Worm (Caenorhabditis elegans) whole organism, L1 larva: ENCODE data around the gene sucl-1.

Experiments
- C16A3.4 ChIP-seq: fragments of 150-350 bp; optimal IDR thresholded peaks from 2 replicates; lab custom pipeline; 2014; ENCODE audit warnings: missing biosample characterization, missing genetic modification characterization
- C34B4.2 ChIP-seq: sonication (generic microtip); optimal IDR thresholded peaks from 2 replicates; lab custom pipeline; 2017; ENCODE audit warnings: mild to moderate bottlenecking, missing genetic modification characterization, missing compliant biosample characterization
- Y116A8C.19 ChIP-seq: sonication (generic microtip); optimal IDR thresholded peaks from 2 replicates; lab custom pipeline; 2016; ENCODE audit warnings: missing compliant biosample characterization, missing genetic modification characterization, borderline replicate concordance
- aha-1 ChIP-seq: fragments of 150-350 bp; optimal IDR thresholded peaks from 2 replicates; lab custom pipeline; 2014; ENCODE audit warnings: missing biosample characterization, missing genetic modification characterization
- aly-2 ChIP-seq: fragments of 150-350 bp; optimal IDR thresholded peaks from 2 replicates; lab custom pipeline; 2014; ENCODE audit warnings: missing biosample characterization, missing genetic modification characterization
- blmp-1 ChIP-seq: fragments of 150-350 bp; optimal IDR thresholded peaks from 2 replicates; lab custom pipeline; 2014; ENCODE audit warnings: missing biosample characterization, missing genetic modification characterization
- ceh-8 ChIP-seq: fragments of 200-800 bp; sonication (Bioruptor generic); optimal IDR thresholded peaks from 2 replicates; lab custom pipeline; 2018; ENCODE audit warnings: mild to moderate bottlenecking, missing genetic modification characterization, moderate library complexity, missing compliant biosample characterization
- ceh-88 ChIP-seq: fragments of 200-800 bp; sonication (Bioruptor generic); IDR thresholded peaks from 2 replicates; pipeline ENCODE4 v1.3.6; 2022; ENCODE audit warnings: missing genetic modification characterization, missing compliant biosample characterization
- ces-1 ChIP-seq: fragments of 150-350 bp; optimal IDR thresholded peaks from 2 replicates; lab custom pipeline; 2014; ENCODE audit warnings: missing biosample characterization, missing genetic modification reagents, missing genetic modification characterization
- dpl-1 ChIP-seq, 3 experiments: fragments of 150-350 bp in 2 of 3; sonication (generic microtip) in 1 of 3; optimal IDR thresholded peaks; 2 replicates each; lab custom pipeline; 2014 to 2017; ENCODE audit warnings: missing biosample characterization in 3 of 3, missing genetic modification characterization in 3 of 3, missing genetic modification reagents in 3 of 3
- efl-1 ChIP-seq, 4 experiments: fragments of 150-350 bp; optimal IDR thresholded peaks in 3 of 4; peaks in 1 of 4; 1 replicate in 1 of 4; 2 replicates in 3 of 4; lab custom pipeline; 2014; ENCODE audit warnings: missing biosample characterization in 2 of 4, missing genetic modification characterization in 2 of 4, missing genetic modification reagents in 2 of 4
- egl-13 ChIP-seq: sonication (generic microtip); optimal IDR thresholded peaks from 2 replicates; lab custom pipeline; 2016; ENCODE audit warnings: missing genotype, missing genetic modification reagents, missing genetic modification characterization, missing compliant biosample characterization
- elt-2 ChIP-seq: sonication (generic microtip); optimal IDR thresholded peaks from 2 replicates; lab custom pipeline; 2016; ENCODE audit warnings: missing genetic modification characterization, mild to moderate bottlenecking, inconsistent platforms, missing compliant biosample characterization, missing genetic modification reagents
- elt-3 ChIP-seq, 6 experiments: fragments of 150-350 bp in 1 of 6; sonication (generic microtip); optimal IDR thresholded peaks; 2 replicates each; lab custom pipeline; 2017 to 2018; ENCODE audit warnings: missing biosample characterization in 6 of 6, missing genetic modification characterization in 6 of 6, inconsistent platforms in 1 of 6
- fkh-10 ChIP-seq: sonication (generic microtip); optimal IDR thresholded peaks from 2 replicates; lab custom pipeline; 2017; ENCODE audit warnings: missing biosample characterization, missing genetic modification reagents, missing genetic modification characterization
- grh-1 ChIP-seq: fragments of 200-800 bp; sonication (Bioruptor generic); IDR thresholded peaks from 2 replicates; pipeline ENCODE4 v1.3.6; 2022; ENCODE audit warnings: missing genetic modification reagents, missing genetic modification characterization, missing compliant biosample characterization
- hpl-2 ChIP-seq: fragments of 150-350 bp; optimal IDR thresholded peaks from 2 replicates; lab custom pipeline; 2014; ENCODE audit warnings: missing biosample characterization, missing genetic modification reagents, missing genetic modification characterization
- irx-1 ChIP-seq: sonication (generic microtip); optimal IDR thresholded peaks from 2 replicates; lab custom pipeline; 2016; ENCODE audit warnings: missing genetic modification characterization, missing compliant biosample characterization
- lin-13 ChIP-seq: fragments of 150-350 bp; optimal IDR thresholded peaks from 2 replicates; lab custom pipeline; 2014; ENCODE audit warnings: missing biosample characterization, missing genetic modification reagents, missing genetic modification characterization
- lin-35 ChIP-seq, 2 experiments: fragments of 150-350 bp; optimal IDR thresholded peaks; 2 replicates each; lab custom pipeline; 2014; ENCODE audit warnings: missing biosample characterization in 2 of 2, missing genetic modification characterization in 2 of 2, missing genetic modification reagents in 2 of 2
- lin-39 ChIP-seq: fragments of 150-350 bp; optimal IDR thresholded peaks from 2 replicates; lab custom pipeline; 2014; ENCODE audit warnings: missing biosample characterization, missing genetic modification reagents, missing genetic modification characterization
- lir-3 ChIP-seq: sonication (generic microtip); optimal IDR thresholded peaks from 2 replicates; lab custom pipeline; 2016; ENCODE audit warnings: mild to moderate bottlenecking, missing genetic modification characterization, moderate library complexity, missing compliant biosample characterization; ENCODE audit not compliant: poor library complexity
- mab-9 ChIP-seq: fragments of 200-800 bp; sonication (Bioruptor generic); IDR thresholded peaks from 2 replicates; pipeline ENCODE4 v1.3.6; 2022; ENCODE audit warnings: missing genetic modification reagents, missing genetic modification characterization, missing compliant biosample characterization
- mdl-1 ChIP-seq, 2 experiments: fragments of 150-350 bp; optimal IDR thresholded peaks; 2 replicates each; lab custom pipeline; 2014 to 2017; ENCODE audit warnings: missing biosample characterization in 2 of 2, missing genetic modification characterization in 2 of 2, inconsistent platforms in 1 of 2
- mep-1 ChIP-seq: fragments of 150-350 bp; optimal IDR thresholded peaks from 2 replicates; lab custom pipeline; 2014; ENCODE audit warnings: missing biosample characterization, missing genetic modification characterization
- nhr-12 ChIP-seq: sonication (generic microtip); optimal IDR thresholded peaks from 2 replicates; lab custom pipeline; 2017; ENCODE audit warnings: missing biosample characterization, missing genetic modification characterization
- nhr-20 ChIP-seq: sonication (generic microtip); optimal IDR thresholded peaks from 2 replicates; lab custom pipeline; 2016; ENCODE audit warnings: mild to moderate bottlenecking, missing genetic modification characterization, missing compliant biosample characterization
- nhr-28 ChIP-seq: fragments of 150-350 bp; optimal IDR thresholded peaks from 2 replicates; lab custom pipeline; 2014; ENCODE audit warnings: missing biosample characterization, missing genetic modification characterization
- nhr-47 ChIP-seq: sonication (generic microtip); optimal IDR thresholded peaks from 2 replicates; lab custom pipeline; 2016; ENCODE audit warnings: mild to moderate bottlenecking, missing genetic modification characterization, moderate library complexity, missing compliant biosample characterization
- nhr-85 ChIP-seq: sonication (generic microtip); peaks from one replicate; lab custom pipeline; 2016; ENCODE audit warnings: missing genetic modification characterization, inconsistent platforms, missing compliant biosample characterization
- pag-3 ChIP-seq: sonication (generic microtip); optimal IDR thresholded peaks from 2 replicates; lab custom pipeline; 2017; ENCODE audit warnings: missing genetic modification characterization, mild to moderate bottlenecking, missing compliant biosample characterization, antibody characterized with exemption, borderline replicate concordance; ENCODE audit not compliant: insufficient read depth
- pax-3 ChIP-seq: fragments of 200-800 bp; sonication (Bioruptor generic); optimal IDR thresholded peaks from 2 replicates; lab custom pipeline; 2018; ENCODE audit warnings: mild to moderate bottlenecking, missing genetic modification characterization, moderate library complexity, missing compliant biosample characterization
- pqm-1 ChIP-seq: sonication (generic microtip); optimal IDR thresholded peaks from 3 replicates; lab custom pipeline; 2017; ENCODE audit warnings: missing biosample characterization, missing genetic modification characterization
- rnt-1 ChIP-seq: sonication (generic microtip); optimal IDR thresholded peaks from 2 replicates; lab custom pipeline; 2016; ENCODE audit warnings: mild to moderate bottlenecking, missing genetic modification characterization, moderate library complexity, missing compliant biosample characterization
- skn-1 ChIP-seq: fragments of 150-350 bp; optimal IDR thresholded peaks from 2 replicates; lab custom pipeline; 2014; ENCODE audit warnings: missing biosample characterization, missing genetic modification characterization
- snpc-4 ChIP-seq: fragments of 150-350 bp; optimal IDR thresholded peaks from 2 replicates; lab custom pipeline; 2014; ENCODE audit warnings: missing biosample characterization, missing genetic modification characterization
- snu-23 ChIP-seq: sonication (generic microtip); optimal IDR thresholded peaks from 2 replicates; lab custom pipeline; 2016; ENCODE audit warnings: missing genetic modification characterization, missing compliant biosample characterization
- sptf-1 ChIP-seq: fragments of 150-350 bp; optimal IDR thresholded peaks from 2 replicates; lab custom pipeline; 2014; ENCODE audit warnings: missing biosample characterization, missing genetic modification characterization
- swsn-7 ChIP-seq: sonication (generic microtip); optimal IDR thresholded peaks from 2 replicates; lab custom pipeline; 2016; ENCODE audit warnings: missing genetic modification characterization, missing compliant biosample characterization
- tbx-2 ChIP-seq: sonication (generic microtip); optimal IDR thresholded peaks from 2 replicates; lab custom pipeline; 2016; ENCODE audit warnings: missing genetic modification characterization, missing compliant biosample characterization
- unc-62 ChIP-seq: fragments of 150-350 bp; optimal IDR thresholded peaks from 2 replicates; lab custom pipeline; 2014; ENCODE audit warnings: missing biosample characterization, missing genetic modification reagents, missing genetic modification characterization
- vab-15 ChIP-seq: sonication (generic microtip); optimal IDR thresholded peaks from 2 replicates; lab custom pipeline; 2017; ENCODE audit warnings: missing genotype, mild to moderate bottlenecking, missing genetic modification characterization, missing compliant biosample characterization
- xbp-1 ChIP-seq: sonication (generic microtip); optimal IDR thresholded peaks from 2 replicates; lab custom pipeline; 2016; ENCODE audit warnings: missing genetic modification characterization, missing compliant biosample characterization
- zip-4 ChIP-seq: fragments of 200-800 bp; sonication (Bioruptor generic); optimal IDR thresholded peaks from 2 replicates; lab custom pipeline; 2018; ENCODE audit warnings: mild to moderate bottlenecking, missing genetic modification characterization, moderate library complexity, missing compliant biosample characterization
- ztf-4 ChIP-seq: fragments of 150-350 bp; optimal IDR thresholded peaks from 2 replicates; lab custom pipeline; 2014; ENCODE audit warnings: missing biosample characterization, missing genetic modification characterization

sucl-1 gene

ce11 chrX:14786821-14787556, 33.2 kb downstream of the sucl-1 start (continued):
- peak; percentile 91 for TF ChIP-seq nhr-20 (tag; lab: Kevin White, UChicago)
- TF ChIP-seq mab-9 (GFP tag; lab: Robert Waterston, UW) = no peak
- peak; percentile 34 for TF ChIP-seq nhr-47 (tag; lab: Kevin White, UChicago)
- no peak for TF ChIP-seq lin-39 (tag; lab: Kevin White, UChicago)
- peak; percentile 58; the same call in 1 of the 2 replicates for TF ChIP-seq grh-1 (GFP tag; lab: Robert Waterston, UW)
- peak; percentile 22 for TF ChIP-seq mep-1 (tag; lab: Kevin White, UChicago)
- TF ChIP-seq, all 84 proteins: peak for 19

DNA sequence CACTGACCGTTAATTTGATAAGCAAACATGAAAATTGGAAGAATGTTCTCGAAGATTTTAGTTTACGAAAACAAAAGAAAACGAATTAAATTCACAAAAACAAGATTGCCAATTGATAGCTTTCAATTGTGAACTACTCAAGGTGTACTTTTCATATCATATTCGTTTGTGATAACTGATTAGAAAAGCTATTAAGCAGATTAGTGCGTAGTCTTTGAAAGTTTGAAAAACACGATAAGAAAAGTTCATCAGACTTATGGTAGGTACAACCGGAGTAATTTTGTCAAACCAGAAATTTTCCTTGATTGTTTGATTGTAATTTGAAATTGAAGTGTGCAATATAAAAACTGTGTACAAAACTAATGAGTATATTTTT, 33.7 kb downstream of the sucl-1 start:
- TF ChIP-seq xbp-1 (tag; lab: Kevin White, UChicago) (no peak), lin-13 (no peak), elt-3 (tag; optimal IDR thresholded peaks at IDR 0.05; lab: Kevin White, UChicago) (peak in 2 of 6 experiments; percentile 1 to 48), lir-3 (tag; lab: Kevin White, UChicago) (no peak), vab-15 (tag; lab: Kevin White, UChicago) (no peak), swsn-7 (tag; lab: Kevin White, UChicago) (no peak), nhr-28 (no peak), ztf-4 (tag; lab: Kevin White, UChicago) (no peak), efl-1 (optimal IDR thresholded peaks at IDR 0.05; lab: Kevin White, UChicago) (no peak), efl-1 (GFP tag; optimal IDR thresholded peaks at IDR 0.05 in 1 of 2; lab: Kevin White, UChicago) (peak in 1 of 2 experiments; percentile 71), elt-2 (tag; lab: Kevin White, UChicago) (peak; percentile 68), ces-1 (GFP tag; lab: Kevin White, UChicago) (no peak), pax-3 (no peak), fkh-10 (GFP tag; lab: Kevin White, UChicago) (no peak), nhr-12 (tag; lab: Kevin White, UChicago) (no peak), aly-2 (tag; lab: Kevin White, UChicago) (no peak), C16A3.4 (tag; lab: Kevin White, UChicago) (no peak), hpl-2 (GFP tag; lab: Kevin White, UChicago) (no peak)

- TF ChIP-seq Y116A8C.19 = no peak
- peak; percentile 88 for TF ChIP-seq tbx-2
- peak; percentile 84 to 99 for TF ChIP-seq mdl-1 (tag; optimal IDR thresholded peaks at IDR 0.05; lab: Kevin White, UChicago)
- TF ChIP-seq aha-1 (tag; lab: Kevin White, UChicago) = no peak
- TF ChIP-seq sptf-1 (tag; lab: Kevin White, UChicago) = no peak
- no peak for TF ChIP-seq unc-62 (GFP tag; lab: Kevin White, UChicago)
- TF ChIP-seq lin-35 (GFP tag; optimal IDR thresholded peaks at IDR 0.05; lab: Kevin White, UChicago) = peak; percentile 37 to 80
- TF ChIP-seq rnt-1 = peak; percentile 30
- TF ChIP-seq C34B4.2 (tag; lab: Kevin White, UChicago) = no peak
- TF ChIP-seq irx-1 (tag; lab: Kevin White, UChicago) = peak; percentile 81
- peak; percentile 17 for TF ChIP-seq pqm-1 (tag; lab: Kevin White, UChicago)
- TF ChIP-seq nhr-85 (tag; lab: Kevin White, UChicago) = peak; percentile 100
- peak; percentile 93 for TF ChIP-seq blmp-1 (tag; lab: Kevin White, UChicago)
- TF ChIP-seq mep-1 (tag; lab: Kevin White, UChicago) = peak; percentile 75
- TF ChIP-seq snpc-4 = no peak
- no peak for TF ChIP-seq pag-3 (tag; lab: Kevin White, UChicago)
- no peak for TF ChIP-seq ceh-88
- TF ChIP-seq zip-4 (GFP tag; lab: Kevin White, UChicago) = no peak
- TF ChIP-seq ceh-8 (GFP tag; lab: Kevin White, UChicago) = no peak
- TF ChIP-seq dpl-1 (GFP tag; optimal IDR thresholded peaks at IDR 0.05; lab: Kevin White, UChicago) = peak in 2 of 3 experiments; percentile 1 to 38
- TF ChIP-seq egl-13 (tag; lab: Kevin White, UChicago) = no peak
- TF ChIP-seq aly-2 (tag; lab: Kevin White, UChicago) = no peak
- TF ChIP-seq snu-23 (GFP tag; lab: Kevin White, UChicago) = peak; percentile 85
- TF ChIP-seq efl-1 (optimal IDR thresholded peaks at IDR 0.05; lab: Kevin White, UChicago) = peak; percentile 18 to 24
- peak in 1 of 2 experiments; percentile 95 for TF ChIP-seq efl-1 (GFP tag; optimal IDR thresholded peaks at IDR 0.05 in 1 of 2; lab: Kevin White, UChicago)
- peak; percentile 99 for TF ChIP-seq nhr-20 (tag; lab: Kevin White, UChicago)
- TF ChIP-seq skn-1 = peak; percentile 55
Observed at ce11 chrX:14790320-14791048, 36.7 kb downstream of the sucl-1 start, which contains the start of gene tatn-1. tatn-1 (plus strand) TSS chrX:14791008.
